Fruit fly (Drosophila melanogaster) whole organism, embryonic: ENCODE results near the gene CG46467.

Source experiments
- Abd-B ChIP-seq: fragments of 200-800 bp; sonication (Bioruptor generic); optimal IDR thresholded peaks from 2 replicates; lab custom pipeline; 2018; ENCODE audit warnings: missing biosample characterization, mild to moderate bottlenecking, missing genetic modification characterization, moderate library complexity
- Awh ChIP-seq: fragments of 200-800 bp; sonication (Bioruptor generic); IDR thresholded peaks from 2 replicates; pipeline ENCODE4, ENCODE4 v1.3.6; 2022; ENCODE audit warnings: missing biosample characterization, missing genetic modification characterization
- CG10147 ChIP-seq: fragments of 200-800 bp; sonication (Bioruptor generic); optimal IDR thresholded peaks from 2 replicates; lab custom pipeline; 2019; ENCODE audit warnings: missing biosample characterization, mild to moderate bottlenecking, missing genetic modification characterization, moderate library complexity
- CG12236 ChIP-seq: fragments of 200-800 bp; sonication (Bioruptor generic); optimal IDR thresholded peaks from 2 replicates; lab custom pipeline; 2016; ENCODE audit warnings: missing biosample characterization, missing genetic modification characterization
- CG12769 ChIP-seq: fragments of 200-800 bp; sonication (Bioruptor generic); optimal IDR thresholded peaks from 2 replicates; lab custom pipeline; 2019; ENCODE audit warnings: missing biosample characterization, mild to moderate bottlenecking, missing genetic modification characterization, moderate library complexity
- CG1603 ChIP-seq: fragments of 200-800 bp; sonication (Bioruptor generic); optimal IDR thresholded peaks from 2 replicates; lab custom pipeline; 2019; ENCODE audit warnings: missing biosample characterization, mild to moderate bottlenecking, missing genetic modification characterization, moderate library complexity
- CG2116 ChIP-seq: fragments of 200-800 bp; sonication (Bioruptor generic); optimal IDR thresholded peaks from 3 replicates; lab custom pipeline; 2018; ENCODE audit warnings: missing biosample characterization, mild to moderate bottlenecking, missing genetic modification characterization
- CG2120 ChIP-seq: fragments of 200-800 bp; sonication (Bioruptor generic); optimal IDR thresholded peaks from 3 replicates; lab custom pipeline; 2016; ENCODE audit warnings: missing biosample characterization, missing genetic modification characterization
- CG33213 ChIP-seq: fragments of 200-800 bp; sonication (Bioruptor generic); optimal IDR thresholded peaks from 3 replicates; lab custom pipeline; 2016; ENCODE audit warnings: missing biosample characterization, missing genetic modification characterization
- CG5180 ChIP-seq: fragments of 200-800 bp; sonication (Bioruptor generic); optimal IDR thresholded peaks from 3 replicates; lab custom pipeline; 2017; ENCODE audit warnings: missing biosample characterization, missing genetic modification characterization, mild to moderate bottlenecking, moderate library complexity, missing genetic modification reagents
- CG6765 ChIP-seq: fragments of 200-800 bp; sonication (Bioruptor generic); optimal IDR thresholded peaks from 3 replicates; lab custom pipeline; 2017; ENCODE audit warnings: missing biosample characterization, mild to moderate bottlenecking, missing genetic modification characterization
- CG7839 ChIP-seq: fragments of 200-800 bp; sonication (Bioruptor generic); optimal IDR thresholded peaks from 3 replicates; lab custom pipeline; 2018; ENCODE audit warnings: missing biosample characterization, mild to moderate bottlenecking, missing genetic modification characterization, moderate library complexity
- CG7963 ChIP-seq: fragments of 200-800 bp; sonication (Bioruptor generic); IDR thresholded peaks from 3 replicates; pipeline ENCODE4 v1.3.6; 2022; ENCODE audit warnings: missing biosample characterization, missing genetic modification characterization; ENCODE audit not compliant: partially characterized antibody
- CG8281 ChIP-seq: fragments of 200-800 bp; sonication (Bioruptor generic); optimal IDR thresholded peaks from 2 replicates; lab custom pipeline; 2018; ENCODE audit warnings: missing biosample characterization, mild to moderate bottlenecking, missing genetic modification characterization, moderate library complexity
- Dek ChIP-seq: fragments of 200-800 bp; sonication (Bioruptor generic); optimal IDR thresholded peaks from 3 replicates; lab custom pipeline; 2019; ENCODE audit warnings: missing biosample characterization, mild to moderate bottlenecking, missing genetic modification characterization, moderate library complexity
- Drgx ChIP-seq: fragments of 200-800 bp; sonication (Bioruptor generic); IDR thresholded peaks from 2 replicates; pipeline ENCODE4 v1.3.6; 2022; ENCODE audit warnings: missing biosample characterization, missing genetic modification characterization
- ERR ChIP-seq: fragments of 200-800 bp; sonication (Bioruptor generic); optimal IDR thresholded peaks from 2 replicates; lab custom pipeline; 2016; ENCODE audit warnings: missing biosample characterization, missing genetic modification characterization
- HHEX ChIP-seq: fragments of 200-800 bp; sonication (Bioruptor generic); optimal IDR thresholded peaks from 3 replicates; lab custom pipeline; 2017; ENCODE audit warnings: missing biosample characterization, mild to moderate bottlenecking, missing genetic modification characterization, missing genetic modification reagents
- Kr ChIP-seq: fragments of 200-800 bp; sonication (Bioruptor generic); optimal IDR thresholded peaks from 2 replicates; lab custom pipeline; 2017; ENCODE audit warnings: missing biosample characterization, mild to moderate bottlenecking, missing genetic modification characterization
- Lim3 ChIP-seq: fragments of 200-800 bp; sonication (Bioruptor generic); IDR thresholded peaks from 2 replicates; pipeline ENCODE4 v1.3.6; 2022; ENCODE audit warnings: missing biosample characterization, missing genetic modification characterization
- NC2α ChIP-seq: fragments of 200-800 bp; sonication (Bioruptor generic); optimal IDR thresholded peaks from 2 replicates; lab custom pipeline; 2016; ENCODE audit warnings: missing biosample characterization, missing genetic modification characterization
- Nf-YB ChIP-seq: fragments of 200-800 bp; sonication (Bioruptor generic); optimal IDR thresholded peaks from 3 replicates; lab custom pipeline; 2019; ENCODE audit warnings: missing biosample characterization, mild to moderate bottlenecking, missing genetic modification characterization, moderate library complexity
- Optix ChIP-seq: fragments of 200-800 bp; sonication (Bioruptor generic); IDR thresholded peaks from 3 replicates; pipeline ENCODE4 v1.3.6; 2022; ENCODE audit warnings: missing biosample characterization, missing genetic modification characterization
- Rfx ChIP-seq: fragments of 200-800 bp; sonication (Bioruptor generic); IDR thresholded peaks from 2 replicates; pipeline ENCODE4 v1.3.6; 2022; ENCODE audit warnings: missing biosample characterization, missing genetic modification characterization
- Side ChIP-seq: fragments of 200-800 bp; sonication (Bioruptor generic); optimal IDR thresholded peaks from 2 replicates; lab custom pipeline; 2016; ENCODE audit warnings: missing biosample characterization, missing genetic modification characterization
- Six4 ChIP-seq: fragments of 200-800 bp; sonication (Bioruptor generic); optimal IDR thresholded peaks from 2 replicates; lab custom pipeline; 2016; ENCODE audit warnings: missing biosample characterization, missing genetic modification characterization
- Stat92E ChIP-seq, 3 experiments: fragments of >200 bp in 2 of 3; fragments of 200-800 bp in 1 of 3; sonication (Bioruptor generic) in 1 of 3; optimal IDR thresholded peaks; 2 replicates each; lab custom pipeline; 2017 to 2019; ENCODE audit warnings: missing biosample characterization in 3 of 3, missing genetic modification characterization in 3 of 3, mild to moderate bottlenecking in 1 of 3, moderate library complexity in 1 of 3
- YL-1 ChIP-seq: fragments of 200-800 bp; sonication (Bioruptor generic); optimal IDR thresholded peaks from 3 replicates; lab custom pipeline; 2017; ENCODE audit warnings: missing biosample characterization, mild to moderate bottlenecking, missing genetic modification characterization
- ara ChIP-seq: fragments of 200-800 bp; sonication (Bioruptor generic); IDR thresholded peaks from 2 replicates; pipeline ENCODE4 v1.3.6; 2022; ENCODE audit warnings: missing biosample characterization, missing genetic modification characterization
- bbx ChIP-seq: fragments of 200-800 bp; sonication (Bioruptor generic); IDR thresholded peaks from 2 replicates; pipeline ENCODE4 v1.3.6; 2022; ENCODE audit warnings: missing biosample characterization, missing genetic modification characterization; ENCODE audit not compliant: partially characterized antibody
- cg ChIP-seq: fragments of 200-800 bp; sonication (Bioruptor generic); optimal IDR thresholded peaks from 3 replicates; lab custom pipeline; 2019; ENCODE audit warnings: missing biosample characterization, mild to moderate bottlenecking, missing genetic modification characterization, moderate library complexity
- chinmo ChIP-seq: fragments of 200-800 bp; sonication (Bioruptor generic); IDR thresholded peaks from 4 replicates; pipeline ENCODE4 v1.3.6; 2022; ENCODE audit warnings: missing biosample characterization, missing genetic modification characterization; ENCODE audit not compliant: partially characterized antibody
- crol ChIP-seq: fragments of 200-800 bp; sonication (Bioruptor generic); IDR thresholded peaks from 2 replicates; pipeline ENCODE4 v1.3.6; 2022; ENCODE audit warnings: missing biosample characterization, missing genetic modification characterization
- emc ChIP-seq: fragments of 200-800 bp; sonication (Bioruptor generic); optimal IDR thresholded peaks from 2 replicates; lab custom pipeline; 2016; ENCODE audit warnings: missing biosample characterization, missing genetic modification characterization
- exex ChIP-seq: fragments of 200-800 bp; sonication (Bioruptor generic); optimal IDR thresholded peaks from 4 replicates; lab custom pipeline; 2018; ENCODE audit warnings: missing biosample characterization, mild to moderate bottlenecking, missing genetic modification characterization, moderate library complexity
- gem ChIP-seq: fragments of 200-800 bp; sonication (Bioruptor generic); optimal IDR thresholded peaks from 2 replicates; lab custom pipeline; 2019; ENCODE audit warnings: missing biosample characterization, mild to moderate bottlenecking, missing genetic modification characterization, moderate library complexity
- her ChIP-seq: fragments of 200-800 bp; sonication (Bioruptor generic); optimal IDR thresholded peaks from 2 replicates; lab custom pipeline; 2016; ENCODE audit warnings: missing biosample characterization, missing genetic modification characterization
- nerfin-1 ChIP-seq: fragments of 200-800 bp; sonication (Bioruptor generic); optimal IDR thresholded peaks from 3 replicates; lab custom pipeline; 2019; ENCODE audit warnings: missing biosample characterization, mild to moderate bottlenecking, missing genetic modification characterization, moderate library complexity
- nmo ChIP-seq: fragments of 200-800 bp; sonication (Bioruptor generic); optimal IDR thresholded peaks from 2 replicates; lab custom pipeline; 2018; ENCODE audit warnings: missing biosample characterization, mild to moderate bottlenecking, missing genetic modification characterization, moderate library complexity
- pan ChIP-seq, 4 experiments: fragments of >200 bp in 3 of 4; fragments of 200-800 bp in 1 of 4; sonication (Bioruptor generic) in 1 of 4; optimal IDR thresholded peaks in 3 of 4; IDR thresholded peaks in 1 of 4; 2 replicates each; pipeline versions ENCODE4 v1.3.6 to Lab custom; 2017 to 2022; ENCODE audit warnings: missing biosample characterization in 2 of 4, missing genetic modification characterization in 2 of 4, mixed read lengths in 1 of 4
- pb ChIP-seq: fragments of 200-800 bp; sonication (Bioruptor generic); optimal IDR thresholded peaks from 3 replicates; lab custom pipeline; 2016; ENCODE audit warnings: missing biosample characterization, missing genetic modification characterization
- pfk ChIP-seq: fragments of 200-800 bp; sonication (Bioruptor generic); optimal IDR thresholded peaks from 2 replicates; lab custom pipeline; 2018; ENCODE audit warnings: missing biosample characterization, mild to moderate bottlenecking, missing genetic modification characterization, moderate library complexity
- pros ChIP-seq: fragments of 200-800 bp; sonication (Bioruptor generic); optimal IDR thresholded peaks from 3 replicates; lab custom pipeline; 2019; ENCODE audit warnings: missing biosample characterization, mild to moderate bottlenecking, missing genetic modification characterization, moderate library complexity
- row ChIP-seq: fragments of 200-800 bp; sonication (Bioruptor generic); IDR thresholded peaks from 3 replicates; pipeline ENCODE4 v1.3.6; 2022; ENCODE audit warnings: missing biosample characterization, missing genetic modification characterization
- sens ChIP-seq: fragments of 200-800 bp; sonication (Bioruptor generic); peaks from one replicate; lab custom pipeline; 2016; ENCODE audit warnings: missing biosample characterization, missing genetic modification characterization
- sens-2 ChIP-seq: fragments of 200-800 bp; sonication (Bioruptor generic); IDR thresholded peaks from 2 replicates; pipeline ENCODE4 v1.3.6; 2022; ENCODE audit warnings: missing biosample characterization, missing genetic modification characterization
- tx ChIP-seq: fragments of 200-800 bp; sonication (Bioruptor generic); optimal IDR thresholded peaks from 2 replicates; lab custom pipeline; 2016; ENCODE audit warnings: missing biosample characterization, missing genetic modification characterization
- z ChIP-seq: fragments of 200-800 bp; sonication (Bioruptor generic); IDR thresholded peaks from 3 replicates; pipeline ENCODE4 v1.3.6; 2022; ENCODE audit warnings: missing biosample characterization, missing genetic modification characterization

Gene CG46467

DNA sequence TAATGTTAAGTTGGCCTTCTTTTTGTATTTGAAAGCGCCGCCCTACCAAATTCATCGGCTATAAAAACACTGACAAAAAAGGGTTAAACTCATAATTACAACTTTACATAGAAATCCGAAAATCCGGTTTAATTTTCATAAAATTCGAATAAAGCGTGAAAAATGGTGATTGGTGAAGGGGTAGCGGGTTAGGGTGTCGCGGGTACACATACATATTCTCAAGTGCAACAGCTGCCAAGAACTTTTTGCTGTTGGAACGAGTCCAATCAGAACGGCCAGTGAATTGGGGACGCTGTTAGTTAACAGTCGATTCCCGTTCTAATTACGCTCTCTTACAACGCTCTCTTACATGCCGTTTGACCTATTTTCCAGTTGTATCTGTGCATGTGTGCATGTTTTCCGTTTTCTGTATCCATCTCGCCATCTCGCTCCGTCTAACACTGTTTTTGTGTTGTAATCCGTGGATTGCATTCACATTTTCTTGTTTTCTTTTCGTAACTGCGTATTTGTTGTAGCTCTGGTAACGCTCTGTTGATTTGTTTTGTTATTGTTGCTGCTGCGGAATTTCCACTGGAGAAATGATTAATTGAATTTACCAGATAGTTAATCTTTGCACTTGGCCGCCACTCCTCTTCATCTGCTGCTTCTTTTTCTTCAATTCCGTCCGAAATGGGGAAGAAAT is 2.2 kb upstream of the CG46467 start (continued):
- TF ChIP-seq exex (tag; lab: Kevin White, UChicago) (no peak), YL-1 (GFP tag; lab: Kevin White, UChicago) (no peak), Drgx (GFP tag; lab: Robert Waterston, UW) (peak; percentile 5; the same call in 1 of the 2 replicates), Optix (GFP tag; lab: Robert Waterston, UW) (peak; percentile 28; the same call in 1 of the 3 replicates), cg (GFP tag; lab: Kevin White, UChicago) (peak; percentile 88), Nf-YB (GFP tag; lab: Kevin White, UChicago) (peak; percentile 1), pan (optimal IDR thresholded peaks at IDR 0.05; lab: Kevin White, UChicago) (no peak), pan (GFP tag; optimal IDR thresholded peaks at IDR 0.05 in 1 of 2, IDR thresholded peaks at IDR 0.05 in 1 of 2) (peak in 1 of 2 experiments; percentile 38), CG1603 (peak; percentile 42), row (peak; percentile 44; the same call in 2 of the 3 replicates), CG7839 (peak; percentile 27), Lim3 (GFP tag; lab: Robert Waterston, UW) (no peak), CG7963 (GFP tag; lab: Robert Waterston, UW) (no peak), Dek (tag; lab: Kevin White, UChicago) (peak; percentile 40), crol (GFP tag; lab: Robert Waterston, UW) (peak; percentile 88), her (GFP tag; lab: Kevin White, UChicago) (no peak), ara (GFP tag; lab: Robert Waterston, UW) (peak; percentile 11; the same call in 1 of the 2 replicates), CG33213 (no peak), sens-2 (no peak), CG2120 (peak; percentile 12), CG6765 (GFP tag; lab: Kevin White, UChicago) (peak; percentile 46), NC2α (GFP tag; lab: Kevin White, UChicago) (no peak), pros (peak; percentile 50), ERR (GFP tag; lab: Kevin White, UChicago) (peak; percentile 25), CG12769 (tag; lab: Kevin White, UChicago) (peak; percentile 97), pfk (GFP tag; lab: Kevin White, UChicago) (no peak), pb (peak; percentile 6), Abd-B (GFP tag; lab: Kevin White, UChicago) (peak; percentile 28), bbx (GFP tag; lab: Robert Waterston, UW) (no peak), tx (GFP tag; lab: Kevin White, UChicago) (no peak), CG10147 (no peak), sens (peak; percentile 84), emc (GFP tag; lab: Kevin White, UChicago) (no peak), CG8281 (tag; lab: Kevin White, UChicago) (no peak), gem (tag; lab: Kevin White, UChicago) (peak; percentile 57), Kr (GFP tag; lab: Kevin White, UChicago) (peak; percentile 40), z (no peak), Awh (GFP tag; lab: Robert Waterston, UW) (0 out of 2 replicates have a peak, but pooled peaks have one; percentile 32), Stat92E (GFP tag; optimal IDR thresholded peaks at IDR 0.05; lab: Kevin White, UChicago) (no peak), nmo (GFP tag; lab: Kevin White, UChicago) (peak; percentile 5), CG5180 (peak; percentile 25), Side (no peak), Rfx (GFP tag; lab: Robert Waterston, UW) (peak; percentile 63), nerfin-1 (tag; lab: Kevin White, UChicago) (peak; percentile 61), HHEX (GFP tag; lab: Kevin White, UChicago) (peak; percentile 8), chinmo (GFP tag; lab: Robert Waterston, UW) (peak; percentile 86; the same call in 3 of the 4 replicates), CG2116 (GFP tag; lab: Kevin White, UChicago) (peak; percentile 4), CG12236 (GFP tag; lab: Kevin White, UChicago) (no peak), Six4 (GFP tag; lab: Kevin White, UChicago) (no peak)
